Fruit fly (Drosophila melanogaster) whole organism, pupa: ENCODE data around the gene CG34028.

Experiments used
- CG10348 ChIP-seq: fragments of 200-800 bp; sonication (Bioruptor generic); IDR thresholded peaks from 2 replicates; pipeline ENCODE4 v1.3.6; 2022; ENCODE audit warnings: missing biosample characterization, missing genetic modification characterization
- CG12605 ChIP-seq: fragments of 200-800 bp; sonication (Bioruptor generic); IDR thresholded peaks from 2 replicates; pipeline ENCODE4 v1.3.6; 2022; ENCODE audit warnings: missing biosample characterization, missing genetic modification characterization
- CG13204 ChIP-seq: fragments of 200-800 bp; sonication (Bioruptor generic); optimal IDR thresholded peaks from 2 replicates; lab custom pipeline; 2018; ENCODE audit warnings: missing biosample characterization, mild to moderate bottlenecking, missing genetic modification characterization, moderate library complexity
- CG34367 ChIP-seq: fragments of 200-800 bp; sonication (Bioruptor generic); optimal IDR thresholded peaks from 2 replicates; lab custom pipeline; 2018; ENCODE audit warnings: missing biosample characterization, mild to moderate bottlenecking, missing genetic modification characterization
- CG8159 ChIP-seq: fragments of 200-800 bp; sonication (Bioruptor generic); optimal IDR thresholded peaks from 3 replicates; lab custom pipeline; 2018; ENCODE audit warnings: missing biosample characterization, mild to moderate bottlenecking, missing genetic modification characterization, moderate library complexity
- D1 ChIP-seq: fragments of 200-800 bp; sonication (Bioruptor generic); optimal IDR thresholded peaks from 2 replicates; lab custom pipeline; 2018; ENCODE audit warnings: missing biosample characterization, mild to moderate bottlenecking, missing genetic modification characterization, moderate library complexity
- EcR ChIP-seq: fragments of 200-800 bp; sonication (Bioruptor generic); optimal IDR thresholded peaks from 3 replicates; lab custom pipeline; 2019; ENCODE audit warnings: missing biosample characterization, missing genetic modification characterization, mild to moderate bottlenecking, moderate library complexity, missing genetic modification reagents
- Snoo ChIP-seq: fragments of 200-800 bp; sonication (Bioruptor generic); optimal IDR thresholded peaks from 3 replicates; lab custom pipeline; 2017; ENCODE audit warnings: missing biosample characterization, mild to moderate bottlenecking, missing genetic modification characterization, inconsistent platforms
- fd96Ca ChIP-seq: fragments of 200-800 bp; sonication (Bioruptor generic); IDR thresholded peaks from 3 replicates; pipeline ENCODE4 v1.3.6; 2022; ENCODE audit warnings: missing biosample characterization, missing genetic modification characterization
- gl ChIP-seq: fragments of 200-800 bp; sonication (Bioruptor generic); optimal IDR thresholded peaks from 2 replicates; lab custom pipeline; 2018; ENCODE audit warnings: missing biosample characterization, mild to moderate bottlenecking, missing genetic modification characterization

dm6 chrX:9500805-9501281, 10.5 kb upstream of the CG34028 start:
- no peak for TF ChIP-seq CG8159
- TF ChIP-seq CG13204: no peak
- no peak for TF ChIP-seq fd96Ca
- TF ChIP-seq EcR: no peak
- no peak for TF ChIP-seq Snoo
- no peak for TF ChIP-seq D1 (tag; lab: Kevin White, UChicago)
- no peak for TF ChIP-seq gl (tag; lab: Kevin White, UChicago)
- no peak for TF ChIP-seq CG10348 (GFP tag; lab: Robert Waterston, UW)
- TF ChIP-seq CG34367 (tag; lab: Kevin White, UChicago): no peak
- no peak for TF ChIP-seq CG12605 (GFP tag; lab: Robert Waterston, UW)
